Worm (Caenorhabditis elegans): ENCODE results near the gene K08D8.7.

The K08D8.7 gene

ce11 chrIV:12906529-12906928, 9.9 kb downstream of the K08D8.7 start, which contains the start of gene K08D8.3:
TSS of gene K08D8.3 (minus strand) at chrIV:12906659.
- TF ChIP-seq lin-13 (GFP tag; optimal IDR thresholded peaks at IDR 0.05) (no peak), ztf-11 (tag; optimal IDR thresholded peaks at IDR 0.05) (no peak), skn-1 (tag; optimal IDR thresholded peaks at IDR 0.05) (peak; percentile 89), F13H6.1 (tag; optimal IDR thresholded peaks at IDR 0.05) (no peak), sma-9 (GFP tag; optimal IDR thresholded peaks at IDR 0.05) (peak; percentile 32), sma-9 (tag; optimal IDR thresholded peaks at IDR 0.05) (no peak), ztf-4 (tag; optimal IDR thresholded peaks at IDR 0.05) (no peak), fos-1 (tag; optimal IDR thresholded peaks at IDR 0.05) (peak; percentile 89), C34F6.9 (tag; optimal IDR thresholded peaks at IDR 0.05) (no peak), ceh-16 (tag; optimal IDR thresholded peaks at IDR 0.05) (no peak), lsy-2 (tag; optimal IDR thresholded peaks at IDR 0.05) (no peak), aly-2 (tag; optimal IDR thresholded peaks at IDR 0.05) (no peak), sma-3 (GFP tag; optimal IDR thresholded peaks at IDR 0.05) (no peak), elt-1 (tag; optimal IDR thresholded peaks at IDR 0.05) (no peak), nhr-237 (tag; optimal IDR thresholded peaks at IDR 0.05) (no peak)

DNA sequence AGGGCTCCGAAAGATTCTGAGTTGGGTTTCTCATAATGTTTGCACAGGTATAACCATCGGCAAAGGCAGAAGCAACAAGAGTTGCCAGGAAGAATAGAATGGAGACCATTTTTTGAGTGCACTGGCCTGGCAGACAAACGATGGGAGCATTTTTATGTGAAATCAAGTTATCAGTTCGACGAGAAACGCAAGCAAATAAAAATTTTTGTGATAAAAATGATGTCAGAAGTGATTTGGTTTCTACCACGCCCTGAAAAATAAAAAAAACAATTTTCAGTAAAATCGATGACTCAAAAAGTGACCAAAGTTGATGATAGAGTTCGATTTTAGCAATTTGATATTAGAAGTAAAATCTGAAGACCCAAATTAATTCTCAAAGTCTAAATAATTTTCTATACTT, 13.2 kb downstream of the K08D8.7 start, which contains the start of gene K08D8.4:
Gene K08D8.4, minus strand, starts transcription at position 128 of the 400 bp plus-strand sequence.
- TF ChIP-seq fos-1 (tag; optimal IDR thresholded peaks at IDR 0.05) (peak; percentile 86), Y55F3AM.14 (GFP tag; optimal IDR thresholded peaks at IDR 0.05) (no peak)

DNA sequence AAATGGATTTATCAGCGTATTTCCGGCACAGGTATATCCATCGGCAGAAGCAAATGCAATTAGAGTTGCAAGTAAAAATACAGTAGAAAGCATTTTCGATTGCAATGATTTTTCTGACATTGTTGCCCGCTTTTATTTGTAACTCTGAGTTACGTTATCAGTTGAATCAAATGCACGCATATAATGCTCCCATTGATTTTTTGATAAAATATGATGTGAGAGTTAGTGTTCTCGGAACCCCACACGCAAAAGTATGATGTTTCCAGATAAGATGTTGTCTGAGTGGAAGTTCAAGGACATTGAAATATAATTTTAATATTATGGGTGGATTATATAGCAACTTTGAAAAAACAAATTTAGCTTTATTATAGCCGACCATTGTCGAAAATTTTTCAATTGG, 15.4 kb downstream of the K08D8.7 start, which contains the start of gene K08D8.5:
Gene K08D8.5, minus strand, starts transcription at position 140 of the 400 bp plus-strand sequence.
- TF ChIP-seq gmeb-1 (tag; optimal IDR thresholded peaks at IDR 0.05) (no peak), lsy-2 (tag; optimal IDR thresholded peaks at IDR 0.05) (no peak), fos-1 (tag; optimal IDR thresholded peaks at IDR 0.05) (peak; percentile 79), nhr-21 (tag; optimal IDR thresholded peaks at IDR 0.05) (no peak), sma-9 (GFP tag; optimal IDR thresholded peaks at IDR 0.05) (peak; percentile 51), sma-9 (tag; optimal IDR thresholded peaks at IDR 0.05) (no peak)

DNA sequence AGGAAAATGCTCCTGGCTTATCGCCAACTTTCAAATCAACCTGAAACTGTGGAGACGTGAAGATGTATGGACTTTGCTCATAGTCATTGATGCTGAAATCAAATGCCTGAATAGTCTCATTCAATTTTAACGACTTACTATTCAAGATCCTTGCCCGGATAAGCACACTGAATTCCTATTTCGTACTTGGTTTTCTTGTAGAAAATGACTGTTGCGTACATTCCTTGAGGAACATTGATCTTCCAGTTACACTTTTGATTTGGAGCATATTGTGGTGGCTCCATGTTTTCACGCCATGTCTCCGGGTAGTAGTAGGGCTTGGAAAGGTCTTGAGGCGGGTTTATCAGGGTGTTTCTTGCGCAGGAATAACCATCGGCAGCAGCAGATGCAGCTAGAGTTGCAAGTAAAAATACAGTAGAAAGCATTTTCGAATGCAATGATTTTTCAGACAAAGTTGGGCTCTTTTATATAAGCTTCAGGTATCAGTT, 17.9 kb downstream of the K08D8.7 start, which contains the start of gene irg-6:
Gene irg-6, minus strand, starts transcription at position 438 of the 488 bp plus-strand sequence.
- no peak for TF ChIP-seq F13H6.1 (tag; optimal IDR thresholded peaks at IDR 0.05)
- no peak for TF ChIP-seq ama-1 (optimal IDR thresholded peaks at IDR 0.05)
- TF ChIP-seq blmp-1 (tag; optimal IDR thresholded peaks at IDR 0.05; ENCODE audit: insufficient read depth): no peak
- no peak for TF ChIP-seq crh-2 (tag; optimal IDR thresholded peaks at IDR 0.05)
- no peak for TF ChIP-seq sma-3 (GFP tag; optimal IDR thresholded peaks at IDR 0.05)

DNA sequence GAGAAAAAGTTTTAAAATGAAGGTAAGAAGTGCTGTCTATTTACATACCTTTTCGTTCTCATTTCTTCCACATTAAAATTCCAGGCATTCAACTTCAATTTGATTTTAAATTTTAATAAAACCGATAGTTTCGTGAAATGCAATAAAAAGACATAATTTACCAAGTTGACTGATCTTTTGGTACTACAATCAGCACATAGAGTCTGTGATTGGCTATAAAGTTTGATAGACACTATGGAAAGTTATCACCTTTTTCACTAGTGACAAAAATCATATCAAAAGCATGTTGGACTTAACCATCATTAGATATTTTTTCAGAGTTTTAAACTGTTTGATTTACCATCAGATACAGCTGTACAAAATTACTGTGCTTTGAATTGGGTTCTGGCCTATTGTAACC, 18.8 kb downstream of the K08D8.7 start, which contains the start of gene srz-15:
Gene srz-15, plus strand, starts transcription at position 301 of the 400 bp plus-strand sequence.
- TF ChIP-seq nhr-23 (tag; optimal IDR thresholded peaks at IDR 0.05): no peak
- TF ChIP-seq unc-55 (GFP tag; optimal IDR thresholded peaks at IDR 0.05): no peak
- TF ChIP-seq ztf-4 (tag; optimal IDR thresholded peaks at IDR 0.05): no peak
- no peak for TF ChIP-seq nhr-129 (tag; optimal IDR thresholded peaks at IDR 0.05)
- TF ChIP-seq ceh-82 (tag; optimal IDR thresholded peaks at IDR 0.05): no peak
- no peak for TF ChIP-seq nhr-6 (tag; optimal IDR thresholded peaks at IDR 0.05)
- TF ChIP-seq nhr-77 (tag; optimal IDR thresholded peaks at IDR 0.05): no peak

DNA sequence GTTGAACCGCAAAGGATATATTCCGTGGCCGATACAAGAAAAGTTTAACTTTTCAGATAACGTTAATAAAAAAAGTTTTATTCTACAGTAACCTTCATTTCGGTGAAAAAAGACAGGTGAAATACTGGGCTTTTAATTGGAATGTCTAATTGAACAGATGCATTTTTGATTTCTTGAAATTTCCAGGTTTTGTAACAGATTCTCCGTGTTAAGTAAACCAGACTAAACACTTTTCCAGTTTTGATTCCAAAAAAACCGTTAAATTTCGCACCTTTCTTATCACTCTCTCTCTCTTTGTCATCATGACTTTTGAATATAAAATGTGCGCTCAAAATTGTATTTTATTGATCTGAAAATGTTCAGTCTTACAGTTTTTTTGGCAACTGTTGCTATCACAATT, 21.6 kb downstream of the K08D8.7 start, which contains the start of gene C32H11.3:
Gene C32H11.3, plus strand, starts transcription at position 301 of the 400 bp plus-strand sequence.
- TF ChIP-seq lin-13 (GFP tag; optimal IDR thresholded peaks at IDR 0.05) (no peak), nhr-10 (tag; optimal IDR thresholded peaks at IDR 0.05) (no peak)

DNA sequence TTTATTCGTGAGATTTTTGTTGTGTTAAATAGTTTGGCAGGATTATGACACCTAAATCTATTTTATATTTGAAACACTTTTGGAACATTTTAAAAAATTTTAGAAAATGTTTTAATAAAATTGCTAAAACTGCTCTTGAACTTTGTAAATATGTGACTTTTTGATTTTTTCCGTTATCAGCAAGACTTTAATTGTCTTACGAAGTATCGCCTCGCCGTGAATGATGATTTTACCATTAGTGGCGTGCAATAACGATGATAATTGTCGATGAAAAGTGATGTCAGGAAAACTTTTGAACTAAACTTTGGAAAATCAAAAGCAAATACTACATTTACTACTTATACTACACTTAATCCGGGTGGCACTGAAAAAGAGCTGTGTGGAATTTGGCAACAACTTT, 23.9 kb downstream of the K08D8.7 start:
- peak; percentile 45 for TF ChIP-seq skn-1 (tag; optimal IDR thresholded peaks at IDR 0.05)
- TF ChIP-seq zag-1 (tag; optimal IDR thresholded peaks at IDR 0.05): no peak
- TF ChIP-seq fos-1 (tag; optimal IDR thresholded peaks at IDR 0.05): peak; percentile 73
- no peak for TF ChIP-seq peb-1 (tag; optimal IDR thresholded peaks at IDR 0.05)
- TF ChIP-seq sma-9 (GFP tag; optimal IDR thresholded peaks at IDR 0.05): peak; percentile 78
- no peak for TF ChIP-seq sma-9 (tag; optimal IDR thresholded peaks at IDR 0.05)
- no peak for TF ChIP-seq C34F6.9 (tag; optimal IDR thresholded peaks at IDR 0.05)
- no peak for TF ChIP-seq sma-3 (GFP tag; optimal IDR thresholded peaks at IDR 0.05)
- TF ChIP-seq nhr-23 (tag; optimal IDR thresholded peaks at IDR 0.05): no peak
- TF ChIP-seq crh-2 (tag; optimal IDR thresholded peaks at IDR 0.05): no peak
- TF ChIP-seq unc-55 (GFP tag; optimal IDR thresholded peaks at IDR 0.05): no peak

All from whole organism, L2 larva.